Fruit fly (Drosophila melanogaster) whole organism, embryonic: ENCODE data around the gene CG7179.

ENCODE experiments used
- Atf6 ChIP-seq: fragments of 200-800 bp; sonication (Bioruptor generic); IDR thresholded peaks from 2 replicates; pipeline ENCODE4 v1.3.6; 2022; ENCODE audit warnings: missing biosample characterization, missing genetic modification characterization
- CG10209 ChIP-seq: fragments of 200-800 bp; sonication (Bioruptor generic); optimal IDR thresholded peaks from 3 replicates; lab custom pipeline; 2017; ENCODE audit warnings: missing biosample characterization, mild to moderate bottlenecking, missing genetic modification characterization, missing genetic modification reagents
- CG11247 ChIP-seq: fragments of 200-800 bp; sonication (Bioruptor generic); IDR thresholded peaks from 2 replicates; pipeline ENCODE4 v1.3.6; 2022; ENCODE audit warnings: missing biosample characterization, missing genetic modification characterization
- CG11398 ChIP-seq: fragments of 200-800 bp; sonication (Bioruptor generic); optimal IDR thresholded peaks from 2 replicates; lab custom pipeline; 2016; ENCODE audit warnings: missing biosample characterization, missing genetic modification characterization
- CG12155 ChIP-seq: fragments of 200-800 bp; sonication (Bioruptor generic); optimal IDR thresholded peaks from 3 replicates; lab custom pipeline; 2016; ENCODE audit warnings: missing biosample characterization, missing genetic modification characterization
- CG12299 ChIP-seq: fragments of 200-800 bp; sonication (Bioruptor generic); optimal IDR thresholded peaks from 2 replicates; lab custom pipeline; 2018; ENCODE audit warnings: missing biosample characterization, mild to moderate bottlenecking, missing genetic modification characterization
- CG13296 ChIP-seq: fragments of 200-800 bp; sonication (Bioruptor generic); optimal IDR thresholded peaks from 3 replicates; lab custom pipeline; 2018; ENCODE audit warnings: missing biosample characterization, mild to moderate bottlenecking, missing genetic modification characterization
- CG14965 ChIP-seq: fragments of 200-800 bp; sonication (Bioruptor generic); optimal IDR thresholded peaks from 2 replicates; lab custom pipeline; 2016; ENCODE audit warnings: missing biosample characterization, missing genetic modification characterization, borderline replicate concordance
- CG15696 ChIP-seq: fragments of 200-800 bp; sonication (Bioruptor generic); optimal IDR thresholded peaks from 2 replicates; lab custom pipeline; 2019; ENCODE audit warnings: missing biosample characterization, mild to moderate bottlenecking, missing genetic modification characterization, moderate library complexity
- CG16779 ChIP-seq: fragments of 200-800 bp; sonication (Bioruptor generic); IDR thresholded peaks from 2 replicates; pipeline ENCODE4 v1.3.6; 2022; ENCODE audit warnings: missing biosample characterization, missing genetic modification characterization
- CG17359 ChIP-seq: fragments of 200-800 bp; sonication (Bioruptor generic); optimal IDR thresholded peaks from 3 replicates; lab custom pipeline; 2018; ENCODE audit warnings: missing biosample characterization, mild to moderate bottlenecking, missing genetic modification characterization, moderate library complexity
- CG18476 ChIP-seq: fragments of 200-800 bp; sonication (Bioruptor generic); optimal IDR thresholded peaks from 2 replicates; lab custom pipeline; 2016; ENCODE audit warnings: missing biosample characterization, mild to moderate bottlenecking, missing genetic modification characterization
- CG18764 ChIP-seq: fragments of 200-800 bp; sonication (Bioruptor generic); optimal IDR thresholded peaks from 3 replicates; lab custom pipeline; 2016; ENCODE audit warnings: missing biosample characterization, missing genetic modification characterization
- CG34376 ChIP-seq: fragments of 200-800 bp; sonication (Bioruptor generic); optimal IDR thresholded peaks from 2 replicates; lab custom pipeline; 2018; ENCODE audit warnings: missing biosample characterization, mild to moderate bottlenecking, missing genetic modification characterization
- CG6272 ChIP-seq: fragments of 200-800 bp; sonication (Bioruptor generic); IDR thresholded peaks from 2 replicates; pipeline ENCODE4 v1.3.6; 2022; ENCODE audit warnings: missing biosample characterization, missing genetic modification characterization
- CG7372 ChIP-seq: fragments of 200-800 bp; sonication (Bioruptor generic); IDR thresholded peaks from 2 replicates; pipeline ENCODE4 v1.3.6; 2022; ENCODE audit warnings: missing biosample characterization, missing genetic modification characterization
- CoRest ChIP-seq: fragments of 200-800 bp; sonication (Bioruptor generic); optimal IDR thresholded peaks from 3 replicates; lab custom pipeline; 2018; ENCODE audit warnings: missing biosample characterization, mild to moderate bottlenecking, missing genetic modification characterization, moderate library complexity
- D19B ChIP-seq: fragments of 200-800 bp; sonication (Bioruptor generic); optimal IDR thresholded peaks from 2 replicates; lab custom pipeline; 2017; ENCODE audit warnings: missing biosample characterization, mild to moderate bottlenecking, missing genetic modification characterization
- Dek ChIP-seq: fragments of 200-800 bp; sonication (Bioruptor generic); optimal IDR thresholded peaks from 3 replicates; lab custom pipeline; 2019; ENCODE audit warnings: missing biosample characterization, mild to moderate bottlenecking, missing genetic modification characterization, moderate library complexity
- Drgx ChIP-seq: fragments of 200-800 bp; sonication (Bioruptor generic); IDR thresholded peaks from 2 replicates; pipeline ENCODE4 v1.3.6; 2022; ENCODE audit warnings: missing biosample characterization, missing genetic modification characterization
- HLHmδ ChIP-seq: fragments of 200-800 bp; sonication (Bioruptor generic); optimal IDR thresholded peaks from 2 replicates; lab custom pipeline; 2018; ENCODE audit warnings: missing biosample characterization, mild to moderate bottlenecking, missing genetic modification characterization, moderate library complexity
- Hmr ChIP-seq: fragments of 200-800 bp; sonication (Bioruptor generic); optimal IDR thresholded peaks from 3 replicates; lab custom pipeline; 2017; ENCODE audit warnings: mild to moderate bottlenecking, missing biosample characterization, missing genetic modification reagents, missing genetic modification characterization
- Nf-YB ChIP-seq: fragments of 200-800 bp; sonication (Bioruptor generic); optimal IDR thresholded peaks from 3 replicates; lab custom pipeline; 2019; ENCODE audit warnings: missing biosample characterization, mild to moderate bottlenecking, missing genetic modification characterization, moderate library complexity
- Sry-δ ChIP-seq: fragments of 200-800 bp; sonication (Bioruptor generic); optimal IDR thresholded peaks from 2 replicates; lab custom pipeline; 2016; ENCODE audit warnings: missing biosample characterization, missing genetic modification characterization
- Xrp1 ChIP-seq: fragments of 200-800 bp; sonication (Bioruptor generic); IDR thresholded peaks from 2 replicates; pipeline ENCODE4 v1.3.6; 2022; ENCODE audit warnings: missing biosample characterization, missing genetic modification characterization
- bcd ChIP-seq: fragments of 200-800 bp; sonication (Bioruptor generic); optimal IDR thresholded peaks from 2 replicates; lab custom pipeline; 2017; ENCODE audit warnings: missing biosample characterization, mild to moderate bottlenecking, missing genetic modification characterization
- caup ChIP-seq: fragments of 200-800 bp; sonication (Bioruptor generic); optimal IDR thresholded peaks from 3 replicates; lab custom pipeline; 2017; ENCODE audit warnings: missing biosample characterization, mild to moderate bottlenecking, missing genetic modification characterization, moderate library complexity; ENCODE audit not compliant: severe bottlenecking
- croc ChIP-seq: fragments of 200-800 bp; sonication (Bioruptor generic); conservative IDR thresholded peaks from 3 replicates; pipeline ENCODE4 v1.3.6; 2022; ENCODE audit warnings: missing biosample characterization, missing genetic modification characterization
- dysf ChIP-seq: fragments of 200-800 bp; sonication (Bioruptor generic); IDR thresholded peaks from 3 replicates; pipeline ENCODE4 v1.3.6; 2022; ENCODE audit warnings: missing biosample characterization, missing genetic modification characterization
- fru ChIP-seq: fragments of >200 bp; optimal IDR thresholded peaks from 2 replicates; lab custom pipeline; 2017
- gce ChIP-seq: fragments of 200-800 bp; sonication (Bioruptor generic); IDR thresholded peaks from 3 replicates; pipeline ENCODE4 v1.3.6; 2022; ENCODE audit warnings: missing biosample characterization, missing genetic modification characterization
- gcm ChIP-seq: fragments of 200-800 bp; sonication (Bioruptor generic); optimal IDR thresholded peaks from 2 replicates; lab custom pipeline; 2019; ENCODE audit warnings: missing biosample characterization, mild to moderate bottlenecking, missing genetic modification characterization, moderate library complexity
- gcm2 ChIP-seq: fragments of 200-800 bp; sonication (Bioruptor generic); optimal IDR thresholded peaks from 2 replicates; lab custom pipeline; 2016; ENCODE audit warnings: missing biosample characterization, missing genetic modification characterization
- gro ChIP-seq: fragments of 200-800 bp; sonication (Bioruptor generic); optimal IDR thresholded peaks from 2 replicates; lab custom pipeline; 2016; ENCODE audit warnings: missing biosample characterization, missing genetic modification characterization
- hb ChIP-seq: fragments of 200-800 bp; sonication (Bioruptor generic); IDR thresholded peaks from 3 replicates; pipeline ENCODE4 v1.3.6; 2022; ENCODE audit warnings: missing biosample characterization, missing genetic modification characterization; ENCODE audit not compliant: partially characterized antibody
- kay ChIP-seq: fragments of 200-800 bp; sonication (Bioruptor generic); optimal IDR thresholded peaks from 2 replicates; lab custom pipeline; 2016; ENCODE audit warnings: missing biosample characterization, missing genetic modification characterization
- lab ChIP-seq: fragments of 200-800 bp; sonication (Bioruptor generic); optimal IDR thresholded peaks from 3 replicates; lab custom pipeline; 2017; ENCODE audit warnings: missing biosample characterization, missing genetic modification characterization, mild to moderate bottlenecking, moderate library complexity, missing genetic modification reagents
- org-1 ChIP-seq: fragments of 200-800 bp; sonication (Bioruptor generic); optimal IDR thresholded peaks from 2 replicates; lab custom pipeline; 2017; ENCODE audit warnings: missing biosample characterization, missing genetic modification characterization
- phol ChIP-seq: fragments of 200-800 bp; sonication (Bioruptor generic); optimal IDR thresholded peaks from 3 replicates; lab custom pipeline; 2018; ENCODE audit warnings: missing biosample characterization, mild to moderate bottlenecking, missing genetic modification characterization, moderate library complexity
- ranshi ChIP-seq: fragments of 200-800 bp; sonication (Bioruptor generic); IDR thresholded peaks from 2 replicates; pipeline ENCODE4 v1.3.6; 2022; ENCODE audit warnings: missing biosample characterization, missing genetic modification characterization
- scrt ChIP-seq: fragments of 200-800 bp; sonication (Bioruptor generic); optimal IDR thresholded peaks from 2 replicates; lab custom pipeline; 2018; ENCODE audit warnings: missing biosample characterization, mild to moderate bottlenecking, missing genetic modification characterization, moderate library complexity
- sd ChIP-seq: fragments of 200-800 bp; sonication (Bioruptor generic); optimal IDR thresholded peaks from 3 replicates; lab custom pipeline; 2018; ENCODE audit warnings: missing biosample characterization, mild to moderate bottlenecking, missing genetic modification characterization, moderate library complexity
- sisA ChIP-seq: fragments of 200-800 bp; sonication (Bioruptor generic); IDR thresholded peaks from 2 replicates; pipeline ENCODE4 v1.3.6; 2022; ENCODE audit warnings: missing biosample characterization, missing genetic modification characterization
- slou ChIP-seq: fragments of 200-800 bp; sonication (Bioruptor generic); optimal IDR thresholded peaks from 3 replicates; lab custom pipeline; 2016; ENCODE audit warnings: missing biosample characterization, missing genetic modification characterization
- tap ChIP-seq: fragments of 200-800 bp; optimal IDR thresholded peaks from 3 replicates; lab custom pipeline; 2019; ENCODE audit warnings: missing biosample characterization, mild to moderate bottlenecking, missing genetic modification characterization, moderate library complexity
- tgo ChIP-seq: fragments of 200-800 bp; sonication (Bioruptor generic); IDR thresholded peaks from 3 replicates; pipeline ENCODE4 v1.3.6; 2022; ENCODE audit warnings: missing biosample characterization, missing genetic modification characterization
- trem ChIP-seq: fragments of 200-800 bp; optimal IDR thresholded peaks from 3 replicates; lab custom pipeline; 2019; ENCODE audit warnings: missing biosample characterization, mild to moderate bottlenecking, missing genetic modification characterization, moderate library complexity
- trh ChIP-seq: fragments of 200-800 bp; sonication (Bioruptor generic); optimal IDR thresholded peaks from 2 replicates; lab custom pipeline; 2016; ENCODE audit warnings: missing biosample characterization, missing genetic modification characterization
- wdn ChIP-seq: fragments of 200-800 bp; sonication (Bioruptor generic); IDR thresholded peaks from 2 replicates; pipeline ENCODE4 v1.3.6; 2022; ENCODE audit warnings: missing biosample characterization, missing genetic modification characterization
- wek ChIP-seq: fragments of 200-800 bp; sonication (Bioruptor generic); optimal IDR thresholded peaks from 3 replicates; lab custom pipeline; 2018; ENCODE audit warnings: missing biosample characterization, mild to moderate bottlenecking, missing genetic modification characterization, moderate library complexity
- z ChIP-seq: fragments of 200-800 bp; sonication (Bioruptor generic); IDR thresholded peaks from 3 replicates; pipeline ENCODE4 v1.3.6; 2022; ENCODE audit warnings: missing biosample characterization, missing genetic modification characterization

Gene CG7179

dm6 chr2L:7813357-7813756, 35.5 kb upstream of the CG7179 start (continued):
- TF ChIP-seq Xrp1 (GFP tag; lab: Robert Waterston, UW) (peak; percentile 62), sd (peak; percentile 37), CG13296 (GFP tag; lab: Kevin White, UChicago) (peak; percentile 83), Hmr (GFP tag; lab: Kevin White, UChicago) (peak; percentile 65), CG11247 (GFP tag; lab: Robert Waterston, UW) (peak; percentile 70), kay (peak; percentile 51), CG10209 (GFP tag; lab: Kevin White, UChicago) (peak; percentile 37), Sry-δ (peak; percentile 1), gcm (GFP tag; lab: Kevin White, UChicago) (no peak), scrt (GFP tag; lab: Kevin White, UChicago) (peak; percentile 53), gro (GFP tag; lab: Kevin White, UChicago) (peak; percentile 77), dysf (GFP tag; lab: Robert Waterston, UW) (peak; percentile 46; the same call in 2 of the 3 replicates), wdn (GFP tag; lab: Robert Waterston, UW) (peak; percentile 37; the same call in 1 of the 2 replicates), Nf-YB (GFP tag; lab: Kevin White, UChicago) (no peak), tap (peak; percentile 30), lab (GFP tag; lab: Kevin White, UChicago) (peak; percentile 90), bcd (GFP tag; lab: Kevin White, UChicago) (peak; percentile 7), CG16779 (GFP tag; lab: Robert Waterston, UW) (no peak), sisA (no peak), tgo (peak; percentile 27; the same call in 1 of the 3 replicates), Drgx (no peak), CG34376 (GFP tag; lab: Kevin White, UChicago) (peak; percentile 52), CG14965 (no peak), trem (tag; lab: Kevin White, UChicago) (no peak), CG18764 (peak; percentile 39), CG6272 (GFP tag; lab: Robert Waterston, UW) (no peak), CG7372 (GFP tag; lab: Robert Waterston, UW) (no peak), HLHmδ (GFP tag; lab: Kevin White, UChicago) (peak; percentile 37), fru (lab: Kevin White, UChicago) (no peak), CG11398 (GFP tag; lab: Kevin White, UChicago) (no peak), CG12155 (GFP tag; lab: Kevin White, UChicago) (no peak), slou (GFP tag; lab: Kevin White, UChicago) (peak; percentile 41), CG12299 (peak; percentile 76), croc (no peak), CG18476 (no peak), trh (GFP tag; lab: Kevin White, UChicago) (no peak), org-1 (GFP tag; lab: Kevin White, UChicago) (peak; percentile 35), gce (GFP tag; lab: Robert Waterston, UW) (0 out of 3 replicates have a peak, but pooled peaks have one; percentile 20), caup (peak; percentile 52), phol (no peak), gcm2 (GFP tag; lab: Kevin White, UChicago) (peak; percentile 3), Dek (peak; percentile 51), CoRest (tag; lab: Kevin White, UChicago) (peak; percentile 1), ranshi (GFP tag; lab: Robert Waterston, UW) (no peak), Atf6 (peak; percentile 68; the same call in 1 of the 2 replicates), CG15696 (tag; lab: Kevin White, UChicago) (peak; percentile 73), CG17359 (tag; lab: Kevin White, UChicago) (peak; percentile 60), hb (GFP tag; lab: Robert Waterston, UW) (no peak), z (GFP tag; lab: Robert Waterston, UW) (peak; percentile 64; the same call in 1 of the 3 replicates), D19B (GFP tag; lab: Kevin White, UChicago) (peak; percentile 1), wek (GFP tag; lab: Kevin White, UChicago) (peak; percentile 26)
